Fruit fly (Drosophila melanogaster) whole organism, prepupa: ENCODE measurements around the gene CG42682.
A peak's percentile ranks its signal among the peaks of the same experiment; 100 is the strongest.

Experiments used
- CG34406 ChIP-seq: fragments of 200-800 bp; sonication (Bioruptor generic); optimal IDR thresholded peaks from 3 replicates; lab custom pipeline; 2016; ENCODE audit warnings: missing biosample characterization, missing genetic modification characterization
- CG8319 ChIP-seq: fragments of 200-800 bp; sonication (Bioruptor generic); optimal IDR thresholded peaks from 3 replicates; lab custom pipeline; 2016; ENCODE audit warnings: missing biosample characterization, missing genetic modification characterization
- Eip93F ChIP-seq: fragments of 200-800 bp; sonication (Bioruptor generic); optimal IDR thresholded peaks from 2 replicates; lab custom pipeline; 2016; ENCODE audit warnings: missing biosample characterization, mild to moderate bottlenecking, missing genetic modification characterization
- Gug ChIP-seq: fragments of 200-800 bp; sonication (Bioruptor generic); IDR thresholded peaks from 2 replicates; pipeline ENCODE4 v1.3.6; 2022; ENCODE audit warnings: missing biosample characterization, missing genetic modification characterization
- Met ChIP-seq: fragments of 200-800 bp; sonication (Bioruptor generic); optimal IDR thresholded peaks from 3 replicates; lab custom pipeline; 2016; ENCODE audit warnings: missing biosample characterization, missing genetic modification characterization
- dac ChIP-seq: fragments of 200-800 bp; sonication (Bioruptor generic); optimal IDR thresholded peaks from 2 replicates; lab custom pipeline; 2017; ENCODE audit warnings: missing biosample characterization, mild to moderate bottlenecking, missing genetic modification characterization
- fd85E ChIP-seq: fragments of 200-800 bp; sonication (Bioruptor generic); optimal IDR thresholded peaks from 3 replicates; lab custom pipeline; 2016; ENCODE audit warnings: missing biosample characterization, missing genetic modification characterization
- svp ChIP-seq: fragments of 200-800 bp; sonication (Bioruptor generic); peaks from one replicate; lab custom pipeline; 2016; ENCODE audit warnings: missing biosample characterization, missing genetic modification characterization
- vri ChIP-seq: fragments of 200-800 bp; sonication (Bioruptor generic); optimal IDR thresholded peaks from 3 replicates; lab custom pipeline; 2016; ENCODE audit warnings: missing biosample characterization, mild to moderate bottlenecking, missing genetic modification characterization

DNA sequence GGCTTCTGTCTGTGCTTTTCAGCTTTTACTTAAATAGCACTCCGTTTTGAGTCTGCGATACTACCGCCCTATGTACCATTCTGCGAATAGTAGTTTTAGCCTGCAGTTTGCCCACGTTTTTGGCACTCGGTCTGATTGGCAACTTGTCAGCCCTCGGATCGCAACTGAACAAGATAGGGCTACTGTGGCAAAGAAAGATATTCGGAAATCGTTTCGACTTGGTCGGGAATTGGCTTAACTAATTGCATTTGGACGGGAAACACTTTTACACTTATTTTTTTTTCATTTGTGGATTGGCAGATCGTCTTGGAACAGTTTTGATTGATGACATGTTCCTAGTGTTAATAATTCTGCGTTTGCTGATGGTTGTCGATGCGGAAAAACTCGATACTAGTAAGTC, at the start of gene CG42682:
- no peak for TF ChIP-seq vri
- TF ChIP-seq Eip93F (GFP tag; lab: Kevin White, UChicago) = no peak
- no peak for TF ChIP-seq dac (GFP tag; lab: Kevin White, UChicago)
- no peak for TF ChIP-seq Gug (GFP tag; lab: Robert Waterston, UW)
- TF ChIP-seq svp = peak; percentile 47
- TF ChIP-seq CG8319 (GFP tag; lab: Kevin White, UChicago) = no peak
- TF ChIP-seq fd85E (GFP tag; lab: Kevin White, UChicago) = no peak
- no peak for TF ChIP-seq Met (GFP tag; lab: Kevin White, UChicago)
- no peak for TF ChIP-seq CG34406 (GFP tag; lab: Kevin White, UChicago)
